Worm (Caenorhabditis elegans): ENCODE data around the gene ZK970.8.

ZK970.8 gene

DNA sequence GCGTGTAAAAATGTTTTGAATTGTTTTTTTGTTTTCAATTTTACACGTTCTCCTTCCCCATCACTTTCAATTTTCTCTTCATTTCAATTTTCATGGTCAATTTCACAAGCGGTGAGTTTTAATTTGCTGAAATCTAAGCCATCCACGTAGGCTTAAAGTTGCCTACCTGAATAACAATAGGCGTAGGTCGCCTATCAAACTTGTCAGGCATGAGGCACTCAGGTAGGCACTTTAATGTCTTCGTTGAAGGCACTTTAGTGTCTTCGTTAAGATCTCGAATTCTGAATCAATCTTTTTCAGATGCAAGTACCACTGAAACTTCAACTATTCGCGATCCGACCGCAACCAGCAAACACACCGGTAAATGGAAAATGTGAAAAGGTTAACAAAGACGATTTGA lies at the start of gene ZK970.8:
Gene ZK970.8 (plus strand): TSS at position 301 of the 400 bp plus-strand sequence.
- TF ChIP-seq nhr-28 (tag; optimal IDR thresholded peaks at IDR 0.05) (no peak), unc-39 (tag; optimal IDR thresholded peaks at IDR 0.05) (no peak), ceh-9 (tag; optimal IDR thresholded peaks at IDR 0.05) (no peak), elt-1 (tag; optimal IDR thresholded peaks at IDR 0.05) (no peak), nhr-11 (tag; optimal IDR thresholded peaks at IDR 0.05) (no peak), nhr-67 (tag; optimal IDR thresholded peaks at IDR 0.05) (no peak), nhr-77 (tag; optimal IDR thresholded peaks at IDR 0.05) (no peak), egl-5 (tag; optimal IDR thresholded peaks at IDR 0.05) (no peak), fos-1 (tag; optimal IDR thresholded peaks at IDR 0.05) (no peak)

DNA sequence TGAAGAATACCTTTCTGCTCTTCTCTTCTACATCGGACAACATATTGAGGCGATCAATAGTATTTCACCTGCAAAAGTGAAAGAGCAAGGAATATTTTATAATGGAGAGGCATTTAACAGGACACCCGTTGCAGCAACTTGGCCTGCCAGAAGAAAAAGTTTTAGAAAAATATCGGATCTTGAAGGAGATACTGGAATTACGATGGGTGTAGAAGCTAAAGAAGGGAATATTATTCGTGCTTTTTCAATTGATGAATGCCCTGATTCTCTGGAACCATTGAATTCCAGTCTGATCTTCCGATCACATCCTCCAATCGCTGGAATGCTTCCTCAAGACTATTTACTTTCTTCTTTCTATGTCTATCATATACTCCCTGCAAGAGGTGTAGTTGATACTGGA lies 48.2 kb upstream of the ZK970.8 start:
- no peak for TF ChIP-seq mdl-1 (tag; optimal IDR thresholded peaks at IDR 0.05)
- no peak for TF ChIP-seq ceh-9 (tag; optimal IDR thresholded peaks at IDR 0.05)
- no peak for TF ChIP-seq nhr-76 (tag; optimal IDR thresholded peaks at IDR 0.05)

DNA sequence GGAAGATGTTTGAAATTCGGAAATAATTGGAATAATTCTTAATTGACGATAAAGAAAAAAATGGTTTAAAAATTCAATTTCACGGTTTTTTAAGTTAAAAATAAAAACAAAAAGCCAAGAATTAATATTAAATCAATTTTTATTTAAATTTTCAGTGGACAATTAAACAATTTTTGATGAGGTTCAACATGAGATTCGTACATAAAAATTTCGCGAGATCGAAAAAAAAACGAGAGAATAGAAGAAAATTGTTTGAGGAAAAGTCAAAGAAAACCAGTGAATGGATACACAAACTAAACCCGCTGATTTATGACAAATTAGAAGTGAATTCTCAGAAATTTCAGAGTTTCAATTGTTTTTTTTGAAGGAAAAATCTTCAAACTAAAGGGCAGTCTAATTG lies 39.4 kb upstream of the ZK970.8 start, which contains the start of gene F54B3.2:
Gene F54B3.2 (minus strand): TSS at position 101 of the 400 bp plus-strand sequence.
- TF ChIP-seq nhr-11 (tag; optimal IDR thresholded peaks at IDR 0.05) (no peak), elt-3 (tag; optimal IDR thresholded peaks at IDR 0.05) (no peak), fkh-2 (tag; optimal IDR thresholded peaks at IDR 0.05) (no peak), fkh-10 (GFP tag; optimal IDR thresholded peaks at IDR 0.05) (no peak), unc-62 (GFP tag; optimal IDR thresholded peaks at IDR 0.05) (no peak), hmg-11 (tag; optimal IDR thresholded peaks at IDR 0.05) (no peak), ceh-16 (tag; optimal IDR thresholded peaks at IDR 0.05) (no peak), pha-4 (tag; optimal IDR thresholded peaks at IDR 0.05) (no peak), ZK546.5 (tag; optimal IDR thresholded peaks at IDR 0.05) (no peak), skn-1 (tag; optimal IDR thresholded peaks at IDR 0.05) (no peak), eor-1 (tag; optimal IDR thresholded peaks at IDR 0.05) (no peak), nhr-12 (tag; optimal IDR thresholded peaks at IDR 0.05) (no peak), ztf-11 (tag; optimal IDR thresholded peaks at IDR 0.05) (no peak), fos-1 (tag; optimal IDR thresholded peaks at IDR 0.05) (no peak), egl-27 (tag; optimal IDR thresholded peaks at IDR 0.05) (no peak), pqm-1 (tag; optimal IDR thresholded peaks at IDR 0.05) (no peak), zag-1 (tag; optimal IDR thresholded peaks at IDR 0.05) (no peak), nhr-28 (tag; optimal IDR thresholded peaks at IDR 0.05) (no peak), ztf-4 (tag; optimal IDR thresholded peaks at IDR 0.05) (no peak), egl-5 (tag; optimal IDR thresholded peaks at IDR 0.05) (no peak)

DNA sequence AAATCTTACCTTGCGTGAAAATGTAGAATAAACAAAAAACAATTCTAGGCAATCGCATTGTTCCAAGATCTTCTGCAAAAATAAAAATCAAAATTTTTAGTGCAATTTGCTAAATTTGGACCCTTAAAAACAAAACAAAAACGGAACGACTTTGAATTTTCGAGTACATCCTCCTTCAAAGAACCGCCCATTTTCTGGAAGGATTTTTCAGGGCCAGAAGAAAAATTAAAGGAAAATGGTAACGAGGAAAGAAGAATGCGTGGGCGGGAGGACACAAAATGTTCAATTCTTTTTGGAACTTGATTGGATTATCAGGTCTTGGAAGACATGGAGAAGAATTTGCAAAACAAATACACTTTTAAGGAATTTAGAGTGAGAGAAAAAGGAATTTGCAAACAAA lies 38.3 kb upstream of the ZK970.8 start, which contains the start of gene F54B3.4:
Gene F54B3.4 (minus strand): TSS at position 101 of the 400 bp plus-strand sequence.
- no peak for TF ChIP-seq zag-1 (tag; optimal IDR thresholded peaks at IDR 0.05)
- no peak for TF ChIP-seq nhr-23 (tag; optimal IDR thresholded peaks at IDR 0.05)
- TF ChIP-seq lsy-12 (tag; optimal IDR thresholded peaks at IDR 0.05): no peak

DNA sequence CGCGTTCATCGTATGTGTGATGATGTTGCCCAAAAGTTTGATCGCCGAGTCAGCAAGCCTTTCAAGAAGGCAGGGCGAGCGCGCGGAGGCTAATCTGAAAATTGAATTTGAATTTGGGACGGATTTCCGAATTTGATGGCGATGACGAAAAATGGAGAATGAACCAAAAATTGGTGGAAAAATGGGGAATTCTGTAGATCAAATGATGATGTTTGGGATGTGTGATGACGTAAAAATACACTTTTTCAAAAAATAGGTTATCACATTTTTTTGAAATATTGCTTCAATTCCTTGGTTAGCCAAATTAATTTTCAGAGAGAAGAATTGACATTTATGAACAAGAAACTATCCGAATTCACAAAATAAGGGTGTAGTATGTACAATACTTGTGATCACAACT lies 29.9 kb upstream of the ZK970.8 start, which contains the start of gene ZK971.1:
Gene ZK971.1 (minus strand): TSS at position 101 of the 400 bp plus-strand sequence.
- TF ChIP-seq skn-1 (tag; optimal IDR thresholded peaks at IDR 0.05): no peak
- TF ChIP-seq nhr-28 (tag; optimal IDR thresholded peaks at IDR 0.05): no peak
- no peak for TF ChIP-seq tbx-2 (tag; optimal IDR thresholded peaks at IDR 0.05)
- TF ChIP-seq R02D3.7 (tag; optimal IDR thresholded peaks at IDR 0.05): no peak
- TF ChIP-seq ceh-28 (tag; optimal IDR thresholded peaks at IDR 0.05): no peak
- TF ChIP-seq fos-1 (tag; optimal IDR thresholded peaks at IDR 0.05): no peak
- TF ChIP-seq egl-27 (tag; optimal IDR thresholded peaks at IDR 0.05): no peak
- TF ChIP-seq nfya-1 (tag; optimal IDR thresholded peaks at IDR 0.05; ENCODE audit: insufficient read depth): no peak
- TF ChIP-seq mdl-1 (tag; optimal IDR thresholded peaks at IDR 0.05): no peak
- TF ChIP-seq sea-2 (GFP tag; optimal IDR thresholded peaks at IDR 0.05): no peak
- no peak for TF ChIP-seq pha-4 (tag; optimal IDR thresholded peaks at IDR 0.05)
- TF ChIP-seq lin-39 (tag; optimal IDR thresholded peaks at IDR 0.05): no peak
- TF ChIP-seq lin-15B (tag; optimal IDR thresholded peaks at IDR 0.05): no peak
- TF ChIP-seq egl-5 (tag; optimal IDR thresholded peaks at IDR 0.05): no peak
- no peak for TF ChIP-seq fkh-10 (GFP tag; optimal IDR thresholded peaks at IDR 0.05)
- TF ChIP-seq mml-1 (tag; optimal IDR thresholded peaks at IDR 0.05): no peak
